Fruit fly (Drosophila melanogaster): ENCODE data around the gene CG32462.

The CG32462 gene

dm6 chr3L:22871845-22872361 lies 18.6 kb upstream of the CG32462 start, which contains the start of the genes CG11109 and Arf1:
Gene CG11109 (plus strand): TSS chr3L:22872200.
Gene Arf1 (minus strand): TSS chr3L:22872231.
- TF ChIP-seq CG8478 (optimal IDR thresholded peaks at IDR 0.05) (no peak), CTCF (optimal IDR thresholded peaks at IDR 0.05) (no peak)

DNA sequence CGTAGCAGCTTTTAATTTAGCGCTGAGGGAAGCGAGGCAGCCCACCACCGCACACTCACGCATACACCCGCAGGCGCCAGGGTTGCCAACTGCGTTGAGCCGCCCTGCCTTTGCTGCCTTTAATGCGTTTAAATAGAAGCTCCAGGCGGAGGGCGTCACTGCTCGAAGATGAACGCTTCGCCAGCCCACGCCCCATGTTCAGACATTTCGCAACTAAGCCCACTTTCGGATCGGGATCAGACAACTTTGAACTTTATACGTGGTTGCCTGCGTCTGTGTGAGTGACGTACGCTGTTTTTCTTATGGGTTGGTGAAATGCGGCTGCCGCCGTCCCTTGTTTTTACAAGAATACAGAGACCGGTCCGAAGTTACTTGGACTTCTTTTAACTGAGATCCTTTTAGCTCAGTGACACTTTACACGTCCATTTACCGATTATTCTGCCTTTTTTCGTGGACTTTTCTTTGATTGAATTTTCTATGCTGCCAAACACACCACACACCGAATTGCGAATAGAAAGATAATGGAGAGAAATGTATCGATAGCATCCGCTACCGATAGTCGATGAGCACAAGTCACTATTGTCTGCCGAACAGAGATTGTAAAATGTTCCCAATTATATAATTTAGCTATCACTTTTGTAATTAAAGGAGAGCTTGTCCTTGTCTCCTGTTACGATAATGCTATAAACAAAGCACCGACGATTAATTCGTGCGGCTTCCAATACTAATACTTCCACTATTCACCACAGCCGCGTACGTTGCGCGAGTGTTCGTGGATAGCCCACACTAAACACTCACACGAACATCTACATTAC lies 17.9 kb upstream of the CG32462 start:
- no peak for TF ChIP-seq CTCF (optimal IDR thresholded peaks at IDR 0.05)
- no peak for TF ChIP-seq CG8478 (optimal IDR thresholded peaks at IDR 0.05)

dm6 chr3L:22870378-22870777 lies 17.1 kb upstream of the CG32462 start:
- TF ChIP-seq CG8478 (optimal IDR thresholded peaks at IDR 0.05) (no peak), CTCF (optimal IDR thresholded peaks at IDR 0.05) (no peak)

DNA sequence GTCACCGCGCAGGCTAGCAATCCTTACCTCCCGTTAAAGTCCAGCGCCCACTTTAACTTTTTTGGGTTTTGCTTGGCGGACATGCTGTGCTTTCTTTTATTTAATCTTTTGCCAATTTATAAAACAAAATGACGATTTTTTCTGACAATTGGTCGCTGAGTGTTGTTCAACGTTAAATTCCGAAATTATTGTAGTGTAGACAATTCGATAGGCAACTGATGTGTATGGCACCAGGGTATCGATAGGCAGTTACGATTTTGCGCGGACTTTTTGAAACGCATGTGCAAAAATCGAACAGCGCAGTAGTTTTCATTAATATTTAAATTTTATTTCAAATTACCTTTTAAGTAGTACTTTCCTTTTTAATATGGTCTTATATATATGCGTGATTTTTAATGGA lies 14.8 kb upstream of the CG32462 start, which contains the start of gene EMC4:
TSS of gene EMC4 (minus strand) at position 174 of the 400 bp plus-strand sequence.
- no peak for TF ChIP-seq CTCF (optimal IDR thresholded peaks at IDR 0.05)
- no peak for TF ChIP-seq CG8478 (optimal IDR thresholded peaks at IDR 0.05)

- TF ChIP-seq CG8478 (optimal IDR thresholded peaks at IDR 0.05): no peak
- TF ChIP-seq CTCF (optimal IDR thresholded peaks at IDR 0.05): no peak
These were observed 11.7 kb upstream of the CG32462 start for dm6 chr3L:22865061-22865418.

DNA sequence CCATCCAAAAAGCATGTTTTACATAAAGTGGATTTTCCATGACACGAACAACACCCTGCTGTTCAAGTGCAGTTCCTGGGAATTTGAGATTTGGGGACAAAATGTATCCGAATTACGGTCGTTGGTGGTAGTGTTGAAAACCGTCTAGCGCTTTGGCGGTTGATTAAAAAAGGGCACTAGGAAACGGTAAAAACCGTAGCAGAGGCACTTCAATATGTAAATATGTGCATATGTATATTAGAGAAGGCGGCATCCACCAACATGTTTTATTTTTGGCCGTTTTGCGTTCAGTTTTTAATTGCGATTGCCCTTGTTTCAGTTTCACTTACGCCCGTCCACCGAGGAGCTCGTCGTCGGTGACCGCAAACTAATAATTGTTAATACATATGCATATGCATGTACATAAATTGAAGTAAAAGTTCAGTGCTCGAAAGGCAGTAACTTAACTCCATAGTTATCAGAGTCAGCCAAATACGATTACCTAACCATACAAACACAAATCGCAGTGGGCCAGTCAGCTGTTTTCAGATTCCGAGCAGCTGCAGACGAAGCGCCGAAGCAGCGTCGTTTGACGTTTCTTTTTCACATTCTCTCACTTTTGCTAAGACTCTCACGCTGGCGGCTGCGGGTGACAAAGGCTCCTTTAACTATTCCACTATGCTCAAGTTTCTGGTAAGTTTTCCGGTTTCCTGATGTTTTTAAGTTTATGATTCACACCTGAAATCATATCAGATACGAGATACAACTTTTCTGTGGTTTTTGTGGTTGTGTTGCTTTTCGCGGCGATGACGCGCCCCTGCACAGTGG lies 11.1 kb upstream of the CG32462 start, which contains the start of gene CG33170:
TSS of gene CG33170 (plus strand) at position 347 of the 807 bp plus-strand sequence.
- TF ChIP-seq CG8478 (optimal IDR thresholded peaks at IDR 0.05): no peak
- no peak for TF ChIP-seq CTCF (optimal IDR thresholded peaks at IDR 0.05)

DNA sequence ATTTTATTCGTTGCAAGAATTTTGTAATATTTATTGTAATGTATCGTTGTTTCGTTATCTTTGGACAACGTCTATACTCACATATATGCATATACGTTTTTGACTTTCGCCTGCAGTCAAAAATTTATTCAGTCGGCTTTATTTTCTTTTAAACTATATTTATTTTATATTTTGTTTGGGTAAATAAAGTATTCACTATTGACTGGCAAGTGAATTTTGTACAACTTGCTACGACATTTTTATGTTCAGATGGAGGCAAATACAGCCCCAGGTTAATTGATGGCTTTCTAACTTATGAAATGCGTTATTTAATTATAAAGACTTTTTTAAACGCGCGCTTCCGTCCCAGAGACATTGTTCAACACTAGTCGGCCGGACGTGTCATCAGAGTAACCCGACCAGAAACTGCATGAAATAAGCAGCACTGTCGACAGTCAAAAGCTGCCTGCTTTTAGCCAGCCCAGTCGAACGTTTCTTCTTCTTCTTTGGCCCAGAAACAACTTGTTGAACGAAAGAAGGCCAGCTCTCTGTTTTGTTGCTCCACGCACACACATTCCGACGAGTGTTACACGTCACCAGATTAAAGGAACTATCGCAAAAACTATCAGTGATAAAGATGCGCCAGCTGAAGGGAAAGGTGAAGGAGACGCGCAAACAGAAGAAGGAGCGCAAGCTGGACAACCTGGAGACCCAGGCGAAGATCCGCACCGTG lies 10.2 kb upstream of the CG32462 start, which contains the start of gene CG33169:
TSS of gene CG33169 (plus strand) at position 498 of the 712 bp plus-strand sequence.
- TF ChIP-seq CG8478 (optimal IDR thresholded peaks at IDR 0.05) (no peak), CTCF (optimal IDR thresholded peaks at IDR 0.05) (peak in 1 of 2 experiments; percentile 53)

DNA sequence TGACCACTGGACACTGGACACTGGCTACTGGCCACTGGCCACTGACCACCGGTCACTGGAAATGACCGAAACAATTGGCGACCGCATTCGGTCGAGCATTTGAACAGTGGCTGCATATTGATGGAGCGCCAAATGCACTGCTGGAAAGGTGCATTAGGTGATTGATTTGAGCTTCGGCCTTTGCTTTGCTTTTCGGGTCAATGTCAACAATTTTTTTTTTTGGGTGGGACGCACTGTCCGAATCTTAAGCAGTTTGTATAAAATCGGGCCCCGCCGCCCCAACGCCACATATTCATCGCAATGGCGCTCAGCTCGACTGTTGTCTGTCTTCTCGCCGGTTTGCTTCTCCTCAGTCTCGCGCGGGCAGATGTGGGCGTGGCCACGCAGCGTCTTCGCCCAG lies 7.2 kb upstream of the CG32462 start, which contains the start of gene CG13239:
TSS of gene CG13239 (plus strand) at position 301 of the 400 bp plus-strand sequence.
- no peak for TF ChIP-seq CTCF (optimal IDR thresholded peaks at IDR 0.05)
- no peak for TF ChIP-seq CG8478 (optimal IDR thresholded peaks at IDR 0.05)

- TF ChIP-seq CG8478 (optimal IDR thresholded peaks at IDR 0.05) (no peak), CTCF (optimal IDR thresholded peaks at IDR 0.05) (no peak)
These were observed 2.7 kb upstream of the CG32462 start, which contains the start of gene CG32459 for dm6 chr3L:22856009-22856477. Gene CG32459 (minus strand): TSS chr3L:22856059.

- no peak for TF ChIP-seq CTCF (optimal IDR thresholded peaks at IDR 0.05)
- no peak for TF ChIP-seq CG8478 (optimal IDR thresholded peaks at IDR 0.05)
These were observed 1.9 kb downstream of the CG32462 start for dm6 chr3L:22851172-22852128.

dm6 chr3L:22848940-22849339 lies 4.4 kb downstream of the CG32462 start:
- TF ChIP-seq CTCF (optimal IDR thresholded peaks at IDR 0.05) (no peak), CG8478 (optimal IDR thresholded peaks at IDR 0.05) (no peak)

DNA sequence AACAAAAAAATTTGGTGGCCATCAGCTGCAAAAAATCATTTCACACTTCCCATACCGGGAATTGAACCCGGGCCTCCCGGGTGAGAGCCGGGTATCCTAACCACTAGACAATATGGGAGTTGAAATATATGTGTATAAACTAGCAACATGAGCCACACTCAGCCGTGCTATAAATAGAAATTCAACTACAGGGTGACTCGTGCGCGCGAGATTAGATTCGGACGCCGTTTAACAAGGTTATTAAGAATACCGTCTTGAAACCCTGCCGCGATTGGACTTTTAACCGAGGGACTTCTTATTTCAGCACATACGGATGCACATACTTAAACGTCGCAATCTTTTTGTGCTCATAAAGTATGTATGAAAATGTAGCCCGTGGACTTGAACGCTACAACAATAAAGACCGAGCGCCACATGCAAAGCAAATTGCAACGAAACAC lies 5.6 kb downstream of the CG32462 start:
- TF ChIP-seq CG8478 (optimal IDR thresholded peaks at IDR 0.05) (no peak), CTCF (optimal IDR thresholded peaks at IDR 0.05) (no peak)

- TF ChIP-seq CTCF (optimal IDR thresholded peaks at IDR 0.05) (no peak), CG8478 (optimal IDR thresholded peaks at IDR 0.05) (no peak)
These were observed 10.2 kb downstream of the CG32462 start for dm6 chr3L:22843094-22843493.
